Fruit fly (Drosophila melanogaster): ENCODE data around the gene Iris.

dm6 chr2L:1118880-1119809, 14.8 kb downstream of the Iris start:
- TF ChIP-seq fru (GFP tag; optimal IDR thresholded peaks at IDR 0.05), result peak; percentile 86
- TF ChIP-seq dsf (GFP tag; optimal IDR thresholded peaks at IDR 0.05; ENCODE audit: borderline replicate concordance), result no peak
- TF ChIP-seq psq (GFP tag; optimal IDR thresholded peaks at IDR 0.05), result peak; percentile 87
- TF ChIP-seq Dfd (GFP tag; optimal IDR thresholded peaks at IDR 0.05), result no peak
- TF ChIP-seq pan (optimal IDR thresholded peaks at IDR 0.05), result peak; percentile 83
- TF ChIP-seq Hr83 (GFP tag; optimal IDR thresholded peaks at IDR 0.05; ENCODE audit: poor library complexity, severe bottlenecking), result peak; percentile 51
- TF ChIP-seq OdsH (GFP tag; optimal IDR thresholded peaks at IDR 0.05), result peak; percentile 83
